Worm (Caenorhabditis elegans) whole organism, L4 larva: ENCODE data around the gene col-187.

Experiments
- F26F4.8 ChIP-seq: fragments of 200-800 bp; sonication (Bioruptor generic); conservative IDR thresholded peaks from 2 replicates; pipeline ENCODE4 v1.3.6; 2022; ENCODE audit warnings: missing genetic modification characterization, missing compliant biosample characterization
- F44E2.7 ChIP-seq: fragments of 200-800 bp; sonication (Bioruptor generic); IDR thresholded peaks from 2 replicates; pipeline ENCODE4 v2.1.2; 2022; ENCODE audit warnings: missing genetic modification characterization, missing compliant biosample characterization
- R02D3.7 ChIP-seq: fragments of 150-350 bp; sonication (generic microtip); optimal IDR thresholded peaks from 3 replicates; lab custom pipeline; 2014; ENCODE audit warnings: missing biosample characterization, missing genetic modification characterization
- T26A8.4 ChIP-seq: fragments of 200-800 bp; sonication (Bioruptor generic); IDR thresholded peaks from 2 replicates; pipeline ENCODE4 v1.3.6; 2022; ENCODE audit warnings: missing genetic modification characterization, missing compliant biosample characterization
- Y48G9A.11 ChIP-seq: fragments of 200-800 bp; sonication (Bioruptor generic); IDR thresholded peaks from 2 replicates; pipeline ENCODE4 v1.3.6; 2022; ENCODE audit warnings: missing genetic modification reagents, missing genetic modification characterization, missing compliant biosample characterization
- Y75B8A.6 ChIP-seq: fragments of 200-800 bp; sonication (Bioruptor generic); IDR thresholded peaks from 2 replicates; pipeline ENCODE4 v1.3.6; 2022; ENCODE audit warnings: missing genetic modification reagents, missing genetic modification characterization, missing compliant biosample characterization
- ZK546.5 ChIP-seq, 2 experiments: sonication (generic microtip); optimal IDR thresholded peaks; 2 replicates each; lab custom pipeline; 2017; ENCODE audit warnings: missing biosample characterization in 2 of 2, missing genetic modification characterization in 2 of 2
- aha-1 ChIP-seq: fragments of 150-350 bp; peaks from one replicate; lab custom pipeline; 2014; ENCODE audit warnings: missing biosample characterization, missing genetic modification characterization
- arid-1 ChIP-seq: fragments of 200-800 bp; sonication (Bioruptor generic); conservative IDR thresholded peaks from 2 replicates; pipeline ENCODE4 v1.3.6; 2022; ENCODE audit warnings: missing genetic modification reagents, missing genetic modification characterization, missing compliant biosample characterization
- ceh-28 ChIP-seq: fragments of 150-350 bp; optimal IDR thresholded peaks from 2 replicates; lab custom pipeline; 2014; ENCODE audit warnings: missing biosample characterization, missing genetic modification reagents, missing genetic modification characterization
- ceh-44 ChIP-seq: fragments of 200-800 bp; sonication (Bioruptor generic); IDR thresholded peaks from 2 replicates; pipeline ENCODE4 v1.3.6; 2022; ENCODE audit warnings: missing genetic modification reagents, missing genetic modification characterization, missing compliant biosample characterization
- ctbp-1 ChIP-seq: fragments of 200-800 bp; sonication (Bioruptor generic); IDR thresholded peaks from 2 replicates; pipeline ENCODE4 v1.3.6; 2022; ENCODE audit warnings: missing genetic modification reagents, missing genetic modification characterization, missing compliant biosample characterization
- daf-16 ChIP-seq, 3 experiments: sonication (generic microtip); optimal IDR thresholded peaks; 2 replicates each; lab custom pipeline; 2016 to 2017; ENCODE audit warnings: missing genetic modification characterization in 3 of 3, missing genetic modification reagents in 3 of 3, mild to moderate bottlenecking in 2 of 3, missing compliant biosample characterization in 2 of 3, missing biosample characterization in 1 of 3, moderate library complexity in 1 of 3
- daf-8 ChIP-seq: fragments of 200-800 bp; sonication (Bioruptor generic); IDR thresholded peaks from 2 replicates; pipeline ENCODE4 v1.3.6; 2022; ENCODE audit warnings: missing genetic modification characterization, missing compliant biosample characterization
- dmd-6 ChIP-seq: fragments of 200-800 bp; sonication (Bioruptor generic); IDR thresholded peaks from 2 replicates; pipeline ENCODE4 v1.3.6; 2022; ENCODE audit warnings: missing genetic modification reagents, missing genetic modification characterization, missing compliant biosample characterization
- dmd-9 ChIP-seq: fragments of 200-800 bp; sonication (Bioruptor generic); IDR thresholded peaks from 2 replicates; pipeline ENCODE4 v1.3.6; 2022; ENCODE audit warnings: missing genetic modification reagents, missing genetic modification characterization, missing compliant biosample characterization
- dve-1 ChIP-seq: sonication (generic microtip); optimal IDR thresholded peaks from 2 replicates; lab custom pipeline; 2017; ENCODE audit warnings: antibody characterized with exemption, mild to moderate bottlenecking, missing genetic modification characterization, missing compliant biosample characterization; ENCODE audit not compliant: insufficient read depth
- egl-27 ChIP-seq: sonication (generic microtip); optimal IDR thresholded peaks from 3 replicates; lab custom pipeline; 2017; ENCODE audit warnings: missing biosample characterization, missing genetic modification reagents, missing genetic modification characterization
- gei-8 ChIP-seq: fragments of 200-800 bp; sonication (Bioruptor generic); optimal IDR thresholded peaks from 2 replicates; lab custom pipeline; 2018; ENCODE audit warnings: mild to moderate bottlenecking, missing genetic modification characterization, missing compliant biosample characterization
- hif-1 ChIP-seq, 2 experiments: sonication (generic microtip); optimal IDR thresholded peaks; 2 replicates each; lab custom pipeline; 2016 to 2017; ENCODE audit warnings: missing compliant biosample characterization in 2 of 2, missing genetic modification characterization in 2 of 2, missing genetic modification reagents in 2 of 2, missing genotype in 2 of 2, mild to moderate bottlenecking in 1 of 2
- hlh-11 ChIP-seq: fragments of 200-800 bp; sonication (Bioruptor generic); optimal IDR thresholded peaks from 2 replicates; lab custom pipeline; 2018; ENCODE audit warnings: mild to moderate bottlenecking, missing genetic modification characterization, missing compliant biosample characterization
- hmg-1.1 ChIP-seq: fragments of 200-800 bp; sonication (Bioruptor generic); IDR thresholded peaks from 2 replicates; pipeline ENCODE4 v1.3.6; 2022; ENCODE audit warnings: missing genetic modification reagents, missing genetic modification characterization, missing compliant biosample characterization
- jun-1 ChIP-seq: fragments of 150-350 bp; optimal IDR thresholded peaks from 2 replicates; lab custom pipeline; 2014; ENCODE audit warnings: missing biosample characterization, missing genetic modification reagents, missing genetic modification characterization
- lin-39 ChIP-seq: fragments of 150-350 bp; optimal IDR thresholded peaks from 2 replicates; lab custom pipeline; 2014; ENCODE audit warnings: missing biosample characterization, missing genetic modification reagents, missing genetic modification characterization
- madf-5 ChIP-seq, 2 experiments: fragments of 200-800 bp; sonication (Bioruptor generic); IDR thresholded peaks; 2 replicates each; pipeline ENCODE4 v1.3.6; 2022; ENCODE audit warnings: missing compliant biosample characterization in 2 of 2, missing genetic modification characterization in 2 of 2
- mdl-1 ChIP-seq, 2 experiments: fragments of 150-350 bp in 1 of 2; sonication (generic microtip) in 1 of 2; optimal IDR thresholded peaks; 2 replicates each; lab custom pipeline; 2014 to 2017; ENCODE audit warnings: missing biosample characterization in 2 of 2, missing genetic modification characterization in 2 of 2
- mep-1 ChIP-seq: fragments of 150-350 bp; sonication (generic microtip); optimal IDR thresholded peaks from 3 replicates; lab custom pipeline; 2014; ENCODE audit warnings: missing biosample characterization, missing genetic modification characterization
- mes-2 ChIP-seq: sonication (generic microtip); optimal IDR thresholded peaks from 2 replicates; lab custom pipeline; 2016; ENCODE audit warnings: missing genotype, mild to moderate bottlenecking, missing genetic modification characterization, missing compliant biosample characterization; ENCODE audit not compliant: poor library complexity, severe bottlenecking
- mxl-2 ChIP-seq: fragments of 200-800 bp; sonication (Bioruptor generic); conservative IDR thresholded peaks from 2 replicates; pipeline ENCODE4 v1.3.6; 2022; ENCODE audit warnings: missing genetic modification reagents, missing genetic modification characterization, missing compliant biosample characterization
- mxl-3 ChIP-seq: fragments of 200-800 bp; sonication (Bioruptor generic); optimal IDR thresholded peaks from 2 replicates; lab custom pipeline; 2018; ENCODE audit warnings: mild to moderate bottlenecking, missing genetic modification characterization, missing compliant biosample characterization
- nhr-25 ChIP-seq: sonication (generic microtip); optimal IDR thresholded peaks from 2 replicates; lab custom pipeline; 2017; ENCODE audit warnings: missing genetic modification characterization, mild to moderate bottlenecking, missing compliant biosample characterization, antibody characterized with exemption, moderate library complexity, borderline replicate concordance; ENCODE audit not compliant: insufficient read depth
- nhr-28 ChIP-seq: fragments of 150-350 bp; optimal IDR thresholded peaks from 2 replicates; lab custom pipeline; 2014; ENCODE audit warnings: missing biosample characterization, missing genetic modification characterization
- nhr-48 ChIP-seq: sonication (generic microtip); optimal IDR thresholded peaks from 2 replicates; lab custom pipeline; 2016; ENCODE audit warnings: mild to moderate bottlenecking, missing genetic modification characterization, missing compliant biosample characterization
- nhr-77 ChIP-seq: fragments of 150-350 bp; optimal IDR thresholded peaks from 2 replicates; lab custom pipeline; 2014; ENCODE audit warnings: missing biosample characterization, missing genetic modification characterization
- rbr-2 ChIP-seq: sonication (generic microtip); optimal IDR thresholded peaks from 2 replicates; lab custom pipeline; 2016; ENCODE audit warnings: missing genotype, missing genetic modification characterization, missing compliant biosample characterization
- sdz-12 ChIP-seq: fragments of 200-800 bp; sonication (Bioruptor generic); optimal IDR thresholded peaks from 2 replicates; lab custom pipeline; 2018; ENCODE audit warnings: mild to moderate bottlenecking, missing genetic modification characterization, missing compliant biosample characterization
- set-16 ChIP-seq: fragments of 200-800 bp; sonication (Bioruptor generic); IDR thresholded peaks from 2 replicates; pipeline ENCODE4 v1.3.6; 2022; ENCODE audit warnings: missing genetic modification reagents, missing genetic modification characterization, missing compliant biosample characterization
- snpc-1.2 ChIP-seq: fragments of 200-800 bp; sonication (Bioruptor generic); IDR thresholded peaks from 2 replicates; pipeline ENCODE4 v1.3.6; 2022; ENCODE audit warnings: missing genetic modification reagents, missing genetic modification characterization, missing compliant biosample characterization
- snpc-4 ChIP-seq: fragments of 150-350 bp; optimal IDR thresholded peaks from 2 replicates; lab custom pipeline; 2014; ENCODE audit warnings: missing biosample characterization, missing genetic modification characterization
- unc-130 ChIP-seq: sonication (generic microtip); optimal IDR thresholded peaks from 2 replicates; lab custom pipeline; 2016; ENCODE audit warnings: missing genetic modification reagents, missing genetic modification characterization, missing compliant biosample characterization
- vab-7 ChIP-seq: fragments of 200-800 bp; sonication (Bioruptor generic); IDR thresholded peaks from 2 replicates; pipeline ENCODE4 v1.3.6; 2022; ENCODE audit warnings: missing genetic modification reagents, missing genetic modification characterization, missing compliant biosample characterization

col-187 gene

DNA sequence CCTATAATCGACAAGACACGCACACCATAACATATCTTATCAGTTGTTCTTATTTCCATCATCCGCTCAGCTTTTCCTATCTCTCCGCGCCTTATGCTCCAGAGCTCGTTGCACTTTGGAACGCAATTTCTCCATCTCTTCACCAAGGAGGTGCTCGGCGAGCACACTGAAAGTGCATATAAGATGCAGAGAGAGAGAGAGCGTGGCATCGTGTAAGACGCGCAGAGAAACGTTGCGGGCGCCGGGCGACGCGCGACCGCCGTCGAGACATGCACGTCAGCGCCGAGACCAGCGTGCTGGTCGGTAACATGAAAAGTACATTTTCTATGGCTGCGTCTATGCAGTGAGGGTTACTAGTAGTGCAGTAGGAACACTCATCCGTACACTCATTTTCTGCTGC, 48.1 kb upstream of the col-187 start (continued):
- TF ChIP-seq F44E2.7 (GFP tag; lab: Robert Waterston, UW) (no peak), ceh-44 (no peak), dmd-9 (GFP tag; lab: Robert Waterston, UW) (no peak), ceh-28 (tag; lab: Kevin White, UChicago) (no peak), F26F4.8 (GFP tag; lab: Robert Waterston, UW) (no peak), nhr-25 (tag; lab: Kevin White, UChicago) (no peak), egl-27 (tag; lab: Kevin White, UChicago) (no peak), ZK546.5 (tag; optimal IDR thresholded peaks at IDR 0.05; lab: Kevin White, UChicago) (no peak), mxl-2 (no peak), T26A8.4 (peak; percentile 60; the same call in 1 of the 2 replicates), snpc-4 (tag; lab: Kevin White, UChicago) (no peak), hif-1 (tag; optimal IDR thresholded peaks at IDR 0.05; lab: Kevin White, UChicago) (peak; percentile 29 to 94)

- TF ChIP-seq set-16 (GFP tag; lab: Robert Waterston, UW) = peak; percentile 78
- no peak for TF ChIP-seq ctbp-1 (GFP tag; lab: Robert Waterston, UW)
Observed at ce11 chrX:16028980-16029379, 43.7 kb upstream of the col-187 start.

DNA sequence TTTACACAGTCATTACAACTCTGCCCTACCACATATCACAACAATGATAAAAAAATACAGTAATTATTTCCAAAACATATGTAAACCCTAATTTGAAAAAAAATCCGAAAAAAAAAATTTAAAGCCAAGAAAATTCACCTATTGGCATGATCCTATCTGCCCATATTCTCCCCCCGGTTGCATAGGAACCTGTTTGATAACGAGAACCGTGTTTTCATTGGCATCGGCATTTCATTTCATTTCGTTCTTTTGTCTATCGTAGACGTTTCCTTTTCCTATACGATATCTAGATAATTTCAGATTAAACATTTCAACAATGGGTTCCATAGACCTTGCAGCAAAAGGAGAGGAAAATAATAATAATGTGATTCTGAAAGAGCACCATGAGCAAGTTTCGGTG, 42.2 kb upstream of the col-187 start, which contains the start of gene mboa-1:
mboa-1 (plus strand) TSS at position 301 of the 400 bp plus-strand sequence.
- TF ChIP-seq R02D3.7 (tag; lab: Kevin White, UChicago) (no peak), gei-8 (GFP tag; lab: Kevin White, UChicago) (no peak), ctbp-1 (GFP tag; lab: Robert Waterston, UW) (no peak), F26F4.8 (GFP tag; lab: Robert Waterston, UW) (no peak), unc-130 (GFP tag; lab: Kevin White, UChicago) (no peak), egl-27 (tag; lab: Kevin White, UChicago) (no peak), daf-8 (GFP tag; lab: Robert Waterston, UW) (no peak), nhr-77 (tag; lab: Kevin White, UChicago) (no peak), Y75B8A.6 (GFP tag; lab: Robert Waterston, UW) (no peak), jun-1 (no peak)
- TF ChIP-seq, all 104 proteins: peak for 0

- TF ChIP-seq hlh-11 (peak; percentile 46), nhr-28 (tag; lab: Kevin White, UChicago) (peak; percentile 82), mxl-3 (GFP tag; lab: Kevin White, UChicago) (no peak), mdl-1 (tag; optimal IDR thresholded peaks at IDR 0.05; lab: Kevin White, UChicago) (peak in 1 of 2 experiments; percentile 3), dmd-6 (peak; percentile 43), aha-1 (tag; lab: Kevin White, UChicago) (no peak), daf-16 (GFP tag; optimal IDR thresholded peaks at IDR 0.05; lab: Kevin White, UChicago) (no peak), daf-16 (tag; optimal IDR thresholded peaks at IDR 0.05; lab: Kevin White, UChicago) (peak; percentile 61), nhr-77 (tag; lab: Kevin White, UChicago) (peak; percentile 47), dve-1 (peak; percentile 46)
Observed at ce11 chrX:16039173-16039572, 33.5 kb upstream of the col-187 start.

ce11 chrX:16040207-16040716, 32.4 kb upstream of the col-187 start, which contains the start of gene B0395.3:
Gene B0395.3, minus strand, starts transcription at chrX:16040257.
- peak; percentile 75 for TF ChIP-seq hmg-1.1 (GFP tag; lab: Robert Waterston, UW)
- 0 out of 2 replicates have a peak, but pooled peaks have one; percentile 29 for TF ChIP-seq vab-7 (GFP tag; lab: Robert Waterston, UW)
- no peak for TF ChIP-seq Y48G9A.11
- peak; percentile 53 for TF ChIP-seq dve-1
- peak; percentile 32 for TF ChIP-seq rbr-2 (tag; lab: Kevin White, UChicago)
- TF ChIP-seq sdz-12 (GFP tag; lab: Kevin White, UChicago) = no peak
- peak; percentile 75 for TF ChIP-seq dmd-6
- TF ChIP-seq F26F4.8 (GFP tag; lab: Robert Waterston, UW) = no peak
- peak; percentile 23 for TF ChIP-seq aha-1 (tag; lab: Kevin White, UChicago)
- no peak for TF ChIP-seq snpc-1.2 (GFP tag; lab: Robert Waterston, UW)
- TF ChIP-seq nhr-48 (tag; lab: Kevin White, UChicago) = no peak
- TF ChIP-seq lin-39 = no peak
- peak; percentile 99 for TF ChIP-seq nhr-28 (tag; lab: Kevin White, UChicago)
- no peak for TF ChIP-seq madf-5 (GFP tag; IDR thresholded peaks at IDR 0.05; lab: Robert Waterston, UW)
- peak in 1 of 2 experiments; percentile 20 for TF ChIP-seq hif-1 (tag; optimal IDR thresholded peaks at IDR 0.05; lab: Kevin White, UChicago)
- TF ChIP-seq arid-1 = no peak
- TF ChIP-seq mes-2 (tag; lab: Kevin White, UChicago) = peak; percentile 68
- peak; percentile 40; the same call in 1 of the 2 replicates for TF ChIP-seq set-16 (GFP tag; lab: Robert Waterston, UW)
- peak; percentile 69 for TF ChIP-seq mep-1
